Worm (Caenorhabditis elegans) whole organism, early embryonic: ENCODE results near the gene C15H11.13.

Source experiments
- F13C5.2 ChIP-seq: sonication (generic microtip); optimal IDR thresholded peaks from 2 replicates; lab custom pipeline; 2017; ENCODE audit warnings: mild to moderate bottlenecking, missing genetic modification characterization, inconsistent platforms, missing compliant biosample characterization
- ceh-36 ChIP-seq: sonication (generic microtip); optimal IDR thresholded peaks from 2 replicates; lab custom pipeline; 2016; ENCODE audit warnings: missing genetic modification characterization, inconsistent platforms, missing compliant biosample characterization
- ets-7 ChIP-seq: sonication (generic microtip); optimal IDR thresholded peaks from 2 replicates; lab custom pipeline; 2016; ENCODE audit warnings: missing genotype, missing genetic modification characterization, missing compliant biosample characterization
- pes-1 ChIP-seq: fragments of 200-800 bp; sonication (Bioruptor generic); IDR thresholded peaks from 2 replicates; pipeline ENCODE4 v1.3.6; 2022; ENCODE audit warnings: missing genetic modification reagents, missing genetic modification characterization, missing compliant biosample characterization
- tbx-11 ChIP-seq: fragments of 200-800 bp; sonication (Bioruptor generic); IDR thresholded peaks from 2 replicates; pipeline ENCODE4 v1.3.6; 2022; ENCODE audit warnings: missing genetic modification characterization, missing compliant biosample characterization
- tra-4 ChIP-seq: sonication (generic microtip); optimal IDR thresholded peaks from 2 replicates; lab custom pipeline; 2017; ENCODE audit warnings: missing genetic modification characterization, missing compliant biosample characterization

DNA sequence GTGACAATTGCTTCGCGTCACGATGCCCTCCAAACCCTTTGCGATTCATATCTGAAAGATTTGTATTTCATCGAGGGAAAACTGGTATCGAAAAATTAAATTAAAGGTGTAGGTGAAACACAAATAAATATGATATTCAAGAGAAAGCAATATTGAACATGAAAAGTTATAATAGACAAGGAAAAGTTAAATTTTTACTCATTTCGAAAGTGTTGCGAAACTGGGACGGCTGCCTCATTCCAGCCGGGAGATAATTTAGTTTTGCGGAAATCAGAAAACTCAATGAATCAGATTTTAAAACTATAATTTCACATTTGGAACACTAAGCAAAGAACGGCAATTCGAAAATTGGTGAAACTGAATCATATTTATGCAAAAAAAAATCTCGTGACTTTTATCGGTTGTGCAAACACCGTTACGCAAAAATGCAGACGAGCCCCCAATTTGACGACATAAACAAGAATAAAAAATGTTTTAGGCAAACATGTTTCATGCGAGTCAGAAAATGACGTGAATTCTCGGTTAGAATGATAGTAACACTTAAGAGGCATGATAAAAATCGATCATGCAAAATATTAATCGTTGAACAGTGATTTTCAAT lies 20.2 kb downstream of the C15H11.13 start, which contains the start of the genes nxf-1 and C15H11.11:
- TF ChIP-seq F13C5.2 = peak; percentile 52
- no peak for TF ChIP-seq tbx-11 (GFP tag; lab: Robert Waterston, UW)
- no peak for TF ChIP-seq pes-1
- no peak for TF ChIP-seq ceh-36
- TF ChIP-seq tra-4 (tag; lab: Kevin White, UChicago) = no peak
- no peak for TF ChIP-seq ets-7 (tag; lab: Kevin White, UChicago)
